Worm (Caenorhabditis elegans) whole organism, L1 larva: Measurements from ENCODE around the gene srh-219.

Experiments
- C34B4.2 ChIP-seq: sonication (generic microtip); optimal IDR thresholded peaks from 2 replicates; lab custom pipeline; 2017; ENCODE audit warnings: mild to moderate bottlenecking, missing genetic modification characterization, missing compliant biosample characterization
- F16B12.6 ChIP-seq: fragments of 150-350 bp; optimal IDR thresholded peaks from 2 replicates; lab custom pipeline; 2014; ENCODE audit warnings: missing biosample characterization, missing genetic modification characterization
- Y116A8C.19 ChIP-seq: sonication (generic microtip); optimal IDR thresholded peaks from 2 replicates; lab custom pipeline; 2016; ENCODE audit warnings: missing compliant biosample characterization, missing genetic modification characterization, borderline replicate concordance
- aha-1 ChIP-seq: fragments of 150-350 bp; optimal IDR thresholded peaks from 2 replicates; lab custom pipeline; 2014; ENCODE audit warnings: missing biosample characterization, missing genetic modification characterization
- ceh-8 ChIP-seq: fragments of 200-800 bp; sonication (Bioruptor generic); optimal IDR thresholded peaks from 2 replicates; lab custom pipeline; 2018; ENCODE audit warnings: mild to moderate bottlenecking, missing genetic modification characterization, moderate library complexity, missing compliant biosample characterization
- ceh-90 ChIP-seq: sonication (generic microtip); optimal IDR thresholded peaks from 2 replicates; lab custom pipeline; 2016; ENCODE audit warnings: missing genetic modification characterization, missing compliant biosample characterization
- dsc-1 ChIP-seq: sonication (generic microtip); optimal IDR thresholded peaks from 2 replicates; lab custom pipeline; 2016; ENCODE audit warnings: mild to moderate bottlenecking, missing genetic modification characterization, missing compliant biosample characterization
- egl-13 ChIP-seq: sonication (generic microtip); optimal IDR thresholded peaks from 2 replicates; lab custom pipeline; 2016; ENCODE audit warnings: missing genotype, missing genetic modification reagents, missing genetic modification characterization, missing compliant biosample characterization
- elt-2 ChIP-seq: sonication (generic microtip); optimal IDR thresholded peaks from 2 replicates; lab custom pipeline; 2016; ENCODE audit warnings: missing genetic modification characterization, mild to moderate bottlenecking, inconsistent platforms, missing compliant biosample characterization, missing genetic modification reagents
- fkh-4 ChIP-seq: sonication (generic microtip); optimal IDR thresholded peaks from 2 replicates; lab custom pipeline; 2016; ENCODE audit warnings: missing compliant biosample characterization, missing genetic modification characterization, borderline replicate concordance
- hlh-17 ChIP-seq: fragments of 200-800 bp; sonication (Bioruptor generic); optimal IDR thresholded peaks from 2 replicates; lab custom pipeline; 2018; ENCODE audit warnings: missing genetic modification characterization, mild to moderate bottlenecking, missing compliant biosample characterization, moderate library complexity, borderline replicate concordance
- irx-1 ChIP-seq: sonication (generic microtip); optimal IDR thresholded peaks from 2 replicates; lab custom pipeline; 2016; ENCODE audit warnings: missing genetic modification characterization, missing compliant biosample characterization
- isw-1 ChIP-seq: fragments of 200-800 bp; sonication (Bioruptor generic); IDR thresholded peaks from 2 replicates; pipeline ENCODE4 v1.3.6; 2022; ENCODE audit warnings: missing genetic modification characterization, missing compliant biosample characterization
- jun-1 ChIP-seq: fragments of 150-350 bp; optimal IDR thresholded peaks from 2 replicates; lab custom pipeline; 2014; ENCODE audit warnings: missing biosample characterization, missing genetic modification reagents, missing genetic modification characterization
- lin-14 ChIP-seq: fragments of 200-800 bp; sonication (Bioruptor generic); optimal IDR thresholded peaks from 2 replicates; lab custom pipeline; 2018; ENCODE audit warnings: mild to moderate bottlenecking, missing genetic modification characterization, moderate library complexity, missing compliant biosample characterization
- lsy-2 ChIP-seq, 2 experiments: fragments of 150-350 bp; optimal IDR thresholded peaks; 2 replicates each; lab custom pipeline; 2014; ENCODE audit warnings: missing biosample characterization in 2 of 2, missing genetic modification characterization in 2 of 2
- mef-2 ChIP-seq: fragments of 150-350 bp; optimal IDR thresholded peaks from 2 replicates; lab custom pipeline; 2014; ENCODE audit warnings: missing biosample characterization, missing genetic modification characterization
- nhr-11 ChIP-seq: fragments of 150-350 bp; optimal IDR thresholded peaks from 2 replicates; lab custom pipeline; 2014; ENCODE audit warnings: missing biosample characterization, missing genetic modification characterization
- nhr-20 ChIP-seq: sonication (generic microtip); optimal IDR thresholded peaks from 2 replicates; lab custom pipeline; 2016; ENCODE audit warnings: mild to moderate bottlenecking, missing genetic modification characterization, missing compliant biosample characterization
- nhr-28 ChIP-seq: fragments of 150-350 bp; optimal IDR thresholded peaks from 2 replicates; lab custom pipeline; 2014; ENCODE audit warnings: missing biosample characterization, missing genetic modification characterization
- nhr-71 ChIP-seq: sonication (generic microtip); optimal IDR thresholded peaks from 2 replicates; lab custom pipeline; 2016; ENCODE audit warnings: mild to moderate bottlenecking, missing genetic modification characterization, moderate library complexity, missing compliant biosample characterization
- nhr-77 ChIP-seq: fragments of 150-350 bp; optimal IDR thresholded peaks from 2 replicates; lab custom pipeline; 2014; ENCODE audit warnings: missing biosample characterization, missing genetic modification characterization
- nhr-85 ChIP-seq: sonication (generic microtip); peaks from one replicate; lab custom pipeline; 2016; ENCODE audit warnings: missing genetic modification characterization, inconsistent platforms, missing compliant biosample characterization
- pag-3 ChIP-seq: sonication (generic microtip); optimal IDR thresholded peaks from 2 replicates; lab custom pipeline; 2017; ENCODE audit warnings: missing genetic modification characterization, mild to moderate bottlenecking, missing compliant biosample characterization, antibody characterized with exemption, borderline replicate concordance; ENCODE audit not compliant: insufficient read depth
- skn-1 ChIP-seq: fragments of 150-350 bp; optimal IDR thresholded peaks from 2 replicates; lab custom pipeline; 2014; ENCODE audit warnings: missing biosample characterization, missing genetic modification characterization
- snu-23 ChIP-seq: sonication (generic microtip); optimal IDR thresholded peaks from 2 replicates; lab custom pipeline; 2016; ENCODE audit warnings: missing genetic modification characterization, missing compliant biosample characterization
- swsn-7 ChIP-seq: sonication (generic microtip); optimal IDR thresholded peaks from 2 replicates; lab custom pipeline; 2016; ENCODE audit warnings: missing genetic modification characterization, missing compliant biosample characterization
- tbx-2 ChIP-seq: sonication (generic microtip); optimal IDR thresholded peaks from 2 replicates; lab custom pipeline; 2016; ENCODE audit warnings: missing genetic modification characterization, missing compliant biosample characterization
- tlp-1 ChIP-seq: fragments of 150-350 bp; optimal IDR thresholded peaks from 2 replicates; lab custom pipeline; 2014; ENCODE audit warnings: missing biosample characterization, missing genetic modification characterization
- unc-130 ChIP-seq: fragments of 150-350 bp; optimal IDR thresholded peaks from 2 replicates; lab custom pipeline; 2017; ENCODE audit warnings: missing biosample characterization, missing genetic modification characterization, inconsistent platforms
- unc-98 ChIP-seq: fragments of 200-800 bp; sonication (Bioruptor generic); IDR thresholded peaks from 2 replicates; pipeline ENCODE4 v1.3.6; 2022; ENCODE audit warnings: missing genetic modification characterization, missing compliant biosample characterization
- vab-15 ChIP-seq: sonication (generic microtip); optimal IDR thresholded peaks from 2 replicates; lab custom pipeline; 2017; ENCODE audit warnings: missing genotype, mild to moderate bottlenecking, missing genetic modification characterization, missing compliant biosample characterization
- ztf-11 ChIP-seq, 2 experiments: sonication (generic microtip); optimal IDR thresholded peaks; 2 replicates each; lab custom pipeline; 2016 to 2017; ENCODE audit warnings: missing genetic modification characterization in 2 of 2, missing biosample characterization in 1 of 2, missing compliant biosample characterization in 1 of 2
- ztf-4 ChIP-seq: fragments of 150-350 bp; optimal IDR thresholded peaks from 2 replicates; lab custom pipeline; 2014; ENCODE audit warnings: missing biosample characterization, missing genetic modification characterization

The srh-219 gene

DNA sequence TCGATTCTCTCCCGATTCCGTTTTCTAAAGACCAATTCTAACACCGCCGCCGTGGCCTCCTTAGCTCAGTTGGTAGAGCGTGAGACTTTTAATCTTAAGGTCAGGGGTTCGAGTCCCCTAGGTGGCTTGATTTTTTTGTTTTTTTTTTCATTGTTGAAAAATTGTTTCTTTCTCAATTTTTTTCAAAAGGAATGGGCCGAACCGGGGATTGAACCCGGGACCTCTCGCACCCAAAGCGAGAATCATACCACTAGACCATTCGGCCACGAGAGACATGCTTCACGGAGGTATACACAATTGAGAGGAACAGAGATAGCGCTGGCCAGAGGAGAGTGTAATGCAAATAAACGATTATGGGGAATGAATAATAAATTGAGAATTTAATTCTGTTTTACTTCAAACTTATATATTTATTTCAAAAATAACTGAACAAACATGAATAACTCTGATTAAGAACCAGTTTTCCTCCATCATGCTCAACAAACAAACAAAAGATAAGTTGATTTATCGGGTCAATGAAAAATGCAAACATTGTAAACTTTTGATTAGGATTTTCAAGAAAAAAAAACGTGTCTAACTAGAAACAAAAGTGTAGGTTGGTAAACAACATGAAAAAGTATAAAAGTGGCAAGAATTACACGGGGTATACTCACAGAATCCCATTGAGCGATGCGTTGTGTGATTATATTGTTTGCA lies 30.1 kb upstream of the srh-219 start, which contains the start of gene pqn-71 (continued):
- TF ChIP-seq egl-13 (tag; lab: Kevin White, UChicago) (peak; percentile 72), tlp-1 (tag; lab: Kevin White, UChicago) (no peak), isw-1 (peak; percentile 27), skn-1 (tag; lab: Kevin White, UChicago) (peak; percentile 49), Y116A8C.19 (no peak), unc-130 (tag; lab: Kevin White, UChicago) (no peak), nhr-28 (tag; lab: Kevin White, UChicago) (no peak), dsc-1 (peak; percentile 79), aha-1 (no peak), jun-1 (tag; lab: Kevin White, UChicago) (peak; percentile 83), ztf-4 (tag; lab: Kevin White, UChicago) (no peak), nhr-11 (tag; lab: Kevin White, UChicago) (no peak)

DNA sequence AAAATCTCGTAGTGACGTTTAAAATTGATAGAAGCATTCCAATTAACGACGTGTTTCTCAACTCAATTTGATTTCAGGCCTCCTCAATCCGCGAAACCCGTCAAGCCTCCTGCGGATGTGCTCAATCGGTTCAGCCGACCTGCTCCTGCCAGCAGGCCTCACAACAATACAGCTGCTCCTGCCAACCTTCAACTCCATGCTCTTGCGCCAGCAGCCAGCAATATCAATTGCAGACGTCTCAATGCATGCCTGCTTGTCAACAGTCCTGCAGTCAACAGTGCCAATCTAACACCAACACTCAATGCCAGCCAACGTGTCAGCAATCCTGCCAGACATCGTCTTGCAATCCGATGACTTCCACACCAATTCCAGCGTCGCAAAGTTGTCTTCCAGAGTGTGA lies 29.3 kb upstream of the srh-219 start:
- TF ChIP-seq nhr-85 (tag; lab: Kevin White, UChicago) (peak; percentile 44), C34B4.2 (tag; lab: Kevin White, UChicago) (no peak)
- TF ChIP-seq, all 84 proteins: peak for 1

DNA sequence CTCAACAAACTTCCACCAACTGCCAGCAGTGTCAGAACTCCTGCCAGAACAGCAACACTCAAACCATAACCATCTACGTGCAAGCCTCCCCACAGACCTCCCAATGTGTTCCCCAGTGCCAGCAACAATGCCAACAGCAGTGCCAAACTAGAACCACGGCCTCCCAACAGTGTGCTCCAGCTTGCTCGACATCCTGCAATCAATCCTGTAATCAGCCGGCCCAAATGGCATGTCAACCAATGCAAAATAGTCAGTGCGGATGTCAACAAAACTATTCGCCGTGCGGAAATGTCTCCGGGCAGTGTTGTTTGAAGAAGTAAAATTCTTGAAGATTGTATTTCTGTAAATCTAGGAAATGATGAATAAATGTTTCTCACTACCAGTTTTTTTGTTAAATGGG lies 28.6 kb upstream of the srh-219 start:
- no peak for TF ChIP-seq ceh-90
- no peak for TF ChIP-seq jun-1 (tag; lab: Kevin White, UChicago)
- no peak for TF ChIP-seq snu-23 (GFP tag; lab: Kevin White, UChicago)
- TF ChIP-seq nhr-11 (tag; lab: Kevin White, UChicago) = no peak

DNA sequence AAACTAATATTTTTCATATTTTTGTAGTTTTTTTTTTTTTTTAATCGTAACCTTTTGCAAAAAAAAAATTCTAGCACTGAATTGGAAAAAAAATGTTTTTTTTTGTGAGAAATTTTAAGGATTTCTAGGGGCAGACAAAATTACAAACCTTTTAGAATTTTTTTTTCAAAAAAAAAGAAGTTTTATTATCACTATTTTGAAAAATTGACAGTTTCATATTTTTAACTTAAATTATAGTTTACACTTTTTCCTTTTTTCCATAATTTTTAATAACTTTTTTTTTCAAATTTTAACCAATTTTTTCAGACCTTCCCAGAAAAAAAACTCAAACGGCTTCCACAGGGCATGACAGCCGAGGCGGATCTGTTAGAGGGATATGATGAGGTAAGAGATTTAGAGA lies 24.2 kb upstream of the srh-219 start, which contains the start of gene dpf-1:
Gene dpf-1, plus strand, starts transcription at position 301 of the 400 bp plus-strand sequence.
- TF ChIP-seq unc-98 (GFP tag; lab: Robert Waterston, UW) (no peak), C34B4.2 (tag; lab: Kevin White, UChicago) (no peak), skn-1 (tag; lab: Kevin White, UChicago) (no peak), pag-3 (tag; lab: Kevin White, UChicago) (no peak), lsy-2 (tag; optimal IDR thresholded peaks at IDR 0.05; lab: Kevin White, UChicago) (no peak)

DNA sequence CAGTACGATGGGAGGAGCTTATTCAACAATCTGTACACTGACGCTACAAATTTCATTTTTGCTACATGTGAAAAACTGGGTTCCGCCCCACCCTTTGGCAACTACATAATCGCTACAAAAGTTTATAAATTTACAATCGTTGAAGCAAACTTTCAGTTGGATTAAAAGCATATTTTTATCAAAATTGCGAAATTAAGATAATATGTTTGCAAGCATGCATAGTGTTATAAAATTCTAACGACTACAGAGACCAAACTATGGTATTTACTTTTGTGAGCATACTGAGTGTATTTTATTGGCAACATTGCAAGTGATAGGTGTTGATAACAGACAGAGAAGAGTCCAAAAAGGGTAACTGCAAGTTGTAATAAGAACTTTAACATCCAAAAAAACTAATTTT lies 16.7 kb upstream of the srh-219 start, which contains the start of gene C06B8.2:
Gene C06B8.2, minus strand, starts transcription at position 153 of the 400 bp plus-strand sequence.
- TF ChIP-seq irx-1 (tag; lab: Kevin White, UChicago) = no peak
- peak; percentile 22 for TF ChIP-seq elt-2 (tag; lab: Kevin White, UChicago)

DNA sequence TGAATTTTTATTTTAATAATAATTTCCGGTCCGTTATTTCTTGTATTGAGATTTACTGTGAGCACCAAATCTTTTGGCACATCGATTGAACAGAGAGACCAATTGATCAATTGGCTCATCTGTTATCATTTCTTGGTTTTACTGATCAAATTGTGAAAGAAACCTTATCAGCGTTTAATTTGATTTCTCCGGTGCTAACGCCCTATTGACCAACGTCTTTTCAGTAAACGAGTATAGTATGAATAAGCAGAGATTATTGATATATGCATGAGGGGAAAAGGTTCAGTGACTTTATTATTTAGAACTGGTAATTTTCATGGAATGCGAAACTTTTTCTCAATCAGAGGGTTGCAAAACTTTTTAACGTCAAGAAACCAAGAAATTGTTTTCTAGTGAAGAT lies 16.2 kb upstream of the srh-219 start:
- TF ChIP-seq nhr-20 (tag; lab: Kevin White, UChicago) (no peak), tbx-2 (tag; lab: Kevin White, UChicago) (no peak), fkh-4 (no peak), snu-23 (GFP tag; lab: Kevin White, UChicago) (no peak), C34B4.2 (tag; lab: Kevin White, UChicago) (no peak), F16B12.6 (tag; lab: Kevin White, UChicago) (no peak), nhr-71 (tag; lab: Kevin White, UChicago) (no peak), mef-2 (no peak), ztf-11 (tag; optimal IDR thresholded peaks at IDR 0.05; lab: Kevin White, UChicago) (no peak), swsn-7 (tag; lab: Kevin White, UChicago) (no peak), lin-14 (GFP tag; lab: Kevin White, UChicago) (no peak), vab-15 (no peak), lsy-2 (tag; optimal IDR thresholded peaks at IDR 0.05; lab: Kevin White, UChicago) (no peak), hlh-17 (GFP tag; lab: Kevin White, UChicago) (no peak), nhr-77 (tag; lab: Kevin White, UChicago) (no peak), ceh-8 (GFP tag; lab: Kevin White, UChicago) (no peak), isw-1 (no peak)
